Worm (Caenorhabditis elegans) whole organism, early embryonic: Measurements from ENCODE around the gene str-134.
A peak's percentile ranks its signal among the peaks of the same experiment; 100 is the strongest.

Experiments
- B0310.2 ChIP-seq: sonication (generic microtip); optimal IDR thresholded peaks from 2 replicates; lab custom pipeline; 2016; ENCODE audit warnings: mild to moderate bottlenecking, missing genetic modification characterization, missing compliant biosample characterization
- F13C5.2 ChIP-seq: sonication (generic microtip); optimal IDR thresholded peaks from 2 replicates; lab custom pipeline; 2017; ENCODE audit warnings: mild to moderate bottlenecking, missing genetic modification characterization, inconsistent platforms, missing compliant biosample characterization
- aly-1 ChIP-seq: sonication (generic microtip); optimal IDR thresholded peaks from 2 replicates; lab custom pipeline; 2016; ENCODE audit warnings: missing genetic modification characterization, missing compliant biosample characterization
- ama-1 ChIP-seq: fragments of 150-350 bp; optimal IDR thresholded peaks from 2 replicates; lab custom pipeline; 2014
- ceh-13 ChIP-seq: fragments of 200-800 bp; sonication (Bioruptor generic); optimal IDR thresholded peaks from 2 replicates; lab custom pipeline; 2018; ENCODE audit warnings: mild to moderate bottlenecking, missing genetic modification characterization, missing compliant biosample characterization
- ceh-36 ChIP-seq: sonication (generic microtip); optimal IDR thresholded peaks from 2 replicates; lab custom pipeline; 2016; ENCODE audit warnings: missing genetic modification characterization, inconsistent platforms, missing compliant biosample characterization
- ets-7 ChIP-seq: sonication (generic microtip); optimal IDR thresholded peaks from 2 replicates; lab custom pipeline; 2016; ENCODE audit warnings: missing genotype, missing genetic modification characterization, missing compliant biosample characterization
- flt-1 ChIP-seq: fragments of 200-800 bp; sonication (Bioruptor generic); IDR thresholded peaks from 2 replicates; pipeline ENCODE4 v1.3.6; 2022; ENCODE audit warnings: missing genetic modification characterization, missing compliant biosample characterization
- hmbx-1 ChIP-seq: sonication (generic microtip); optimal IDR thresholded peaks from 2 replicates; lab custom pipeline; 2016; ENCODE audit warnings: mild to moderate bottlenecking, missing genetic modification characterization, missing compliant biosample characterization
- hmg-4 ChIP-seq: fragments of 200-800 bp; sonication (Bioruptor generic); optimal IDR thresholded peaks from 2 replicates; lab custom pipeline; 2018; ENCODE audit warnings: mild to moderate bottlenecking, missing genetic modification characterization, missing compliant biosample characterization
- hnd-1 ChIP-seq: sonication (generic microtip); optimal IDR thresholded peaks from 2 replicates; lab custom pipeline; 2016; ENCODE audit warnings: missing genetic modification characterization, missing compliant biosample characterization
- pes-1 ChIP-seq: fragments of 200-800 bp; sonication (Bioruptor generic); IDR thresholded peaks from 2 replicates; pipeline ENCODE4 v1.3.6; 2022; ENCODE audit warnings: missing genetic modification reagents, missing genetic modification characterization, missing compliant biosample characterization
- scrt-1 ChIP-seq: fragments of 200-800 bp; sonication (Bioruptor generic); IDR thresholded peaks from 2 replicates; pipeline ENCODE4 v1.3.6; 2022; ENCODE audit warnings: missing genetic modification characterization, missing compliant biosample characterization
- sea-1 ChIP-seq: fragments of 200-800 bp; sonication (Bioruptor generic); conservative IDR thresholded peaks from 2 replicates; pipeline ENCODE4 v1.3.6; 2022; ENCODE audit warnings: missing genetic modification characterization, missing compliant biosample characterization
- tbx-11 ChIP-seq: fragments of 200-800 bp; sonication (Bioruptor generic); IDR thresholded peaks from 2 replicates; pipeline ENCODE4 v1.3.6; 2022; ENCODE audit warnings: missing genetic modification characterization, missing compliant biosample characterization
- tbx-37 ChIP-seq: fragments of 200-800 bp; sonication (Bioruptor generic); conservative IDR thresholded peaks from 2 replicates; pipeline ENCODE4 v1.3.6; 2022; ENCODE audit warnings: missing genetic modification reagents, missing genetic modification characterization, missing compliant biosample characterization
- tra-4 ChIP-seq: sonication (generic microtip); optimal IDR thresholded peaks from 2 replicates; lab custom pipeline; 2017; ENCODE audit warnings: missing genetic modification characterization, missing compliant biosample characterization

Gene str-134

DNA sequence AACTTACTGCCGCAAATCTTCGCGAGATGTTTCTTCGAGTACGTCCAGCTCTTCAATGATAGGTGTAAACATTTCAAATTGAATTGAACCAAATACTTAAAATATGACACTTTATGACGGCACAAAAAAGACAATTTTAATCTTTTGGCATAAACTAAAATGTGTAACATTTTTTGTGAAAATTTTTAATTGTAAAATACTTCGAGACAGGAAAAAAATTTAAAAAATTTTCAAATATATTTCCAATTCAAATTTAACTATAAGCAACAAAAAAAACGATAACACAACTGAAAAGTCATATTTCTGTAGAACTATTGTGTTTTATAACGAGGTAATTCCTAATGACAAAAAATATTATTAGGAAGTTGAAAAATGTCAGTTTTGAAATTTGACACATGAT is 18.4 kb downstream of the str-134 start, which contains the start of gene C05E4.12:
TSS of gene C05E4.12 (minus strand) at position 101 of the 400 bp plus-strand sequence.
- no peak for TF ChIP-seq tbx-11 (GFP tag; lab: Robert Waterston, UW)

DNA sequence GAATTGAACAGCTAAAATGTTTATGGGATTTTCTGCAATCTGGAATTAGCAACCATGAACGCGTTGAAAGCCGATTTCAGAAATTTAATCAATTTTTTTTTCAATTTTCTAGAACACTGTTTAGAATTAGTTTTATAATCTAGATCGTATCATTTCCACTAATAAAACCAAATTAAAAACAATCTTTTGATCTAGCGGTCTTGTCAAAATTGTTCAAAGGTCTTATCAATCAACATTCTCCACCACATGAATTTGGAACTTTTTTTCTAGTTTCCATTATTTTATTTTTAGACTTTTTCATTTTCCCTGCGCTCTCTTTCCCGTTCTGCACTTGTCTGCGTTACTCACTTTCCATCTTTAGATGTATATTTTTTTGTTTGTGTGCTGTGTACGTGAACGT is 18.9 kb downstream of the str-134 start, which contains the start of gene srp-2:
TSS of gene srp-2 (plus strand) at position 301 of the 400 bp plus-strand sequence.
- TF ChIP-seq ceh-36 (tag; lab: Kevin White, UChicago) (no peak), scrt-1 (GFP tag; lab: Robert Waterston, UW) (no peak)

DNA sequence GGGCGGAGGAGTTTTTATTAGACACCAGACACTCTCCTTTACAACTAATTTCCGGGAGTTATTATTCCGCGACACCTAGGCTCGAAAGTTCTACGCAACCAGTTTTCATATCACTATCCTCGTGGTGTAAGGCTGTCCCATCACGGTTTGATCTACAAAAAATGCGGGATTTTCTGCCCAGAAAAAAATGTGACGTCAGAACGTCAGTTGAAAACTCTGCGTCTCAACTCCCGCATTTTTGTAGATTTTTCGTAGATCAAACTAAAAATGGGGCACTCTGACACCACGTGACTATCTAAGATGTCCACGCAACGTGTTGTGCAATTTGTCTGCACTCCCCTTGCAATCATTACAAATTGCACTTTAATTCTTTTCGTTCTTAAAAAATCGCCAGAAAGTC is 21.3 kb downstream of the str-134 start, which contains the start of gene str-238:
TSS of gene str-238 (plus strand) at position 301 of the 400 bp plus-strand sequence.
- no peak for TF ChIP-seq scrt-1 (GFP tag; lab: Robert Waterston, UW)
- TF ChIP-seq ceh-13 (GFP tag; lab: Kevin White, UChicago): no peak
- TF ChIP-seq hmg-4 (GFP tag; lab: Kevin White, UChicago): no peak
- TF ChIP-seq hmbx-1 (tag; lab: Kevin White, UChicago): no peak
- no peak for TF ChIP-seq tbx-11 (GFP tag; lab: Robert Waterston, UW)
- TF ChIP-seq pes-1 (GFP tag; lab: Robert Waterston, UW): no peak
- no peak for TF ChIP-seq ama-1 (lab: Kevin White, UChicago)
- TF ChIP-seq F13C5.2: no peak
- no peak for TF ChIP-seq sea-1 (GFP tag; lab: Robert Waterston, UW)
- no peak for TF ChIP-seq tra-4
- no peak for TF ChIP-seq tbx-37
- TF ChIP-seq flt-1 (GFP tag; lab: Robert Waterston, UW): no peak
- no peak for TF ChIP-seq aly-1 (tag; lab: Kevin White, UChicago)
- TF ChIP-seq ceh-36 (tag; lab: Kevin White, UChicago): no peak
- TF ChIP-seq B0310.2 (tag; lab: Kevin White, UChicago): no peak
- TF ChIP-seq hnd-1 (tag; lab: Kevin White, UChicago): no peak

DNA sequence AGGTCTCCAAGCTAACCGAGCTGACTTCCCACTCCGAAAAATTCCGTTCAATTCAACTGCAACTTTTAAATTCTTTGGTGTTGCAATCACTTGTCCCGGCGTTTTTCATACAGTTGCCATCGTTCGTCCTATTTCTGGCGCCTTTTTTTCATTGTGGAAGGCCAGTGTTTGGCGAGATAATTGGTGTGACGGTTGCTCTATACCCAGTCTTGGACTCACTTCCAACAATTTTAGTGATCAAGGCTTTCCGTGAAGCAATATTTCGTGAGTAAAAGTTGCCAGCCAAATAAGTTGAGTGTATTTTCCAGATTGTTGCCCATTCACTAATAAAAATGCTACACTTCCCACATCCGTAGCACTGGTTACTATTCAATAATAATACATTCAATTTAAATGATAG is 28.8 kb downstream of the str-134 start:
- no peak for TF ChIP-seq flt-1 (GFP tag; lab: Robert Waterston, UW)
- TF ChIP-seq scrt-1 (GFP tag; lab: Robert Waterston, UW): no peak
- no peak for TF ChIP-seq ama-1 (lab: Kevin White, UChicago)
- no peak for TF ChIP-seq ets-7
- TF ChIP-seq tbx-11 (GFP tag; lab: Robert Waterston, UW): no peak
- no peak for TF ChIP-seq ceh-13 (GFP tag; lab: Kevin White, UChicago)
- TF ChIP-seq hmg-4 (GFP tag; lab: Kevin White, UChicago): no peak
- no peak for TF ChIP-seq pes-1 (GFP tag; lab: Robert Waterston, UW)
- no peak for TF ChIP-seq tbx-37
- no peak for TF ChIP-seq hnd-1 (tag; lab: Kevin White, UChicago)
- no peak for TF ChIP-seq ceh-36 (tag; lab: Kevin White, UChicago)
- TF ChIP-seq aly-1 (tag; lab: Kevin White, UChicago): no peak
- TF ChIP-seq sea-1 (GFP tag; lab: Robert Waterston, UW): no peak
- TF ChIP-seq F13C5.2: no peak
- TF ChIP-seq B0310.2 (tag; lab: Kevin White, UChicago): no peak
- TF ChIP-seq hmbx-1 (tag; lab: Kevin White, UChicago): no peak
- no peak for TF ChIP-seq tra-4

DNA sequence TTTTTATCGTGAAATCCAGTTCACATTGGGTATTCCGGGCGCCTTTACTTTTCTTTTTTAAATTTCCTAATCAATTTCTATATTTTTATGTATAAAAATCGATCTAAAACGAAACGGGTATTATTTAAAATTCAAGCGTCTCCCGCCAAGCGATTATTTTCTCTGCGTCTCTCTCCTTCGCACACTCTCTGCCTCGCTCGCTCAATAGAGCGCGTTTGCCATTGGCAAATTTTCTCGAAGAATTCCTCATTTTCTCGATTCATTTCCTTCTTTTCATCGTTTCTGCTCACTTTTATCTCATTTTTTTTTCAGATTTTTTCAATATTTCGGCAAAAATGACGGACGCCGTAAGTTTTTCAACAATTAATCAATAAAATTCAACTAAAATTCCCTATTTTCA is 29.8 kb downstream of the str-134 start, which contains the start of gene sti-1:
TSS of gene sti-1 (plus strand) at position 263 of the 400 bp plus-strand sequence.
- no peak for TF ChIP-seq ceh-13 (GFP tag; lab: Kevin White, UChicago)
- TF ChIP-seq sea-1 (GFP tag; lab: Robert Waterston, UW): no peak
- TF ChIP-seq F13C5.2: peak; percentile 34
- no peak for TF ChIP-seq hnd-1 (tag; lab: Kevin White, UChicago)
- no peak for TF ChIP-seq ceh-36 (tag; lab: Kevin White, UChicago)
- no peak for TF ChIP-seq tra-4
- no peak for TF ChIP-seq pes-1 (GFP tag; lab: Robert Waterston, UW)
- no peak for TF ChIP-seq ets-7
- no peak for TF ChIP-seq scrt-1 (GFP tag; lab: Robert Waterston, UW)

DNA sequence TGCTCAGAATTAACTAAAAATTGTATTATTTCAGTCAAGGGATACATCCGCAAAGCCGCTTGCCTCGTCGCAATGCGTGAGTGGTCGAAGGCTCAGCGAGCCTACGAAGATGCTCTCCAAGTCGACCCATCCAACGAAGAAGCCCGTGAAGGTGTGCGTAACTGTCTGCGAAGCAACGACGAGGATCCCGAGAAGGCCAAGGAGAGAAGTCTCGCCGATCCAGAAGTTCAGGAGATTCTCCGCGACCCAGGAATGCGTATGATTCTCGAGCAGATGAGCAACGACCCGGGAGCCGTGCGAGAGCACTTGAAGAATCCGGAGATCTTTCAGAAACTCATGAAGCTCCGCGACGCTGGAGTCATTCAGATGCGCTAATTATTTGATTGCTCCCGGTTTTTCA is 30.9 kb downstream of the str-134 start:
- no peak for TF ChIP-seq sea-1 (GFP tag; lab: Robert Waterston, UW)
- TF ChIP-seq hmbx-1 (tag; lab: Kevin White, UChicago): no peak
- TF ChIP-seq tbx-37: no peak
- no peak for TF ChIP-seq pes-1 (GFP tag; lab: Robert Waterston, UW)
- TF ChIP-seq hmg-4 (GFP tag; lab: Kevin White, UChicago): no peak
- no peak for TF ChIP-seq flt-1 (GFP tag; lab: Robert Waterston, UW)
- TF ChIP-seq tbx-11 (GFP tag; lab: Robert Waterston, UW): no peak
- TF ChIP-seq ceh-36 (tag; lab: Kevin White, UChicago): no peak
- TF ChIP-seq F13C5.2: no peak
- no peak for TF ChIP-seq ama-1 (lab: Kevin White, UChicago)
- no peak for TF ChIP-seq aly-1 (tag; lab: Kevin White, UChicago)
- TF ChIP-seq tra-4: no peak
- no peak for TF ChIP-seq B0310.2 (tag; lab: Kevin White, UChicago)
- no peak for TF ChIP-seq hnd-1 (tag; lab: Kevin White, UChicago)
- TF ChIP-seq ceh-13 (GFP tag; lab: Kevin White, UChicago): no peak
- no peak for TF ChIP-seq scrt-1 (GFP tag; lab: Robert Waterston, UW)

DNA sequence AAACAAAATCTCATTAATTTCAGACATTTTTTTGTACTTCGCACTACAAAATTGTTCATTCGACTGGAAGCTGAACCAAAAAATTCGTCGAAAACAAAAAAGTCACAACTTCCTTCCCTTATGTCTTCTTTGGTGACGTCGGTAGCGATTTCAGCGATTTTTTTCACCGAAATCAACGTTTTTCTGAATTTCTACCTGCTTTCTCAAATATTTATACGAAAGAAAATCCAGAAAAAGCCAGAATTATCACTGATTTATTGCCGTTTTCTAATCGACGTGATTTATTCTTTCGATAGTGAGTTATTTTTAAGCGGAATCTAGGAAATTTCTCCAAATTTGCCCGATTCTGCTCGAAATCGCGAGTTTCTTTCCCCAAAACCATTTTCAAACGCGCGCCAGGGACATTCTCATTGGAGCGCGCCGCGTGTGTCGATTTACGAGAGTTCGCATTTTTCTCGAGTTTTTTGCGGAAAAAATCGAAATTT is 31.5 kb downstream of the str-134 start, which contains the start of gene srbc-58:
TSS of gene srbc-58 (plus strand) at position 121 of the 485 bp plus-strand sequence.
- TF ChIP-seq F13C5.2 (no peak), sea-1 (GFP tag; lab: Robert Waterston, UW) (0 out of 2 replicates have a peak, but pooled peaks have one; percentile 44)

DNA sequence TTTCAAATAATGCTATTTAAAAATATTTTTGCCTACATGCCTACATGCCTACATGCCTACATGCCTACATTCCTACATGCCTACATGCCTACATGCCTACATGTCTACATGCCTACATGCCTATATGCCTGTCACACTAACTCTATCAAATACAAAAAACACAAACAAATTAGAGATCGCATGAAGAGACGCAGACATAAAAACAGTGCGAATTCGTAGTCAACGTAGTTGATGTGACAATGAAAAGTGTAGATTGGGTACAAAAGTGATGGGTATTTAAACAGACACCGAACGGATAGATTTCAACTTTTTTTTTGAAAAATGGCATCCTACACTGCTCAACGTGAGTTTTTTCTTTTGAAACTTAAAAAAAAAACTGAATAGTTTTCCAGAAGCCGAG is 33.8 kb downstream of the str-134 start, which contains the start of gene R09E12.9:
TSS of gene R09E12.9 (plus strand) at position 316 of the 400 bp plus-strand sequence.
- no peak for TF ChIP-seq tbx-37
- TF ChIP-seq tbx-11 (GFP tag; lab: Robert Waterston, UW): no peak
- TF ChIP-seq ama-1 (lab: Kevin White, UChicago): no peak
- no peak for TF ChIP-seq scrt-1 (GFP tag; lab: Robert Waterston, UW)
- TF ChIP-seq hmg-4 (GFP tag; lab: Kevin White, UChicago): no peak
